Fruit fly (Drosophila melanogaster) whole organism, prepupa: ENCODE measurements around the gene CG1575.

Experiments used
- Blimp-1 ChIP-seq: fragments of 200-800 bp; sonication (Bioruptor generic); optimal IDR thresholded peaks from 3 replicates; lab custom pipeline; 2017; ENCODE audit warnings: missing biosample characterization, missing genetic modification characterization, mild to moderate bottlenecking, moderate library complexity, missing genetic modification reagents
- CG10669 ChIP-seq: fragments of 200-800 bp; sonication (Bioruptor generic); optimal IDR thresholded peaks from 3 replicates; lab custom pipeline; 2018; ENCODE audit warnings: missing biosample characterization, mild to moderate bottlenecking, missing genetic modification characterization, moderate library complexity
- CG11294 ChIP-seq: fragments of 200-800 bp; sonication (Bioruptor generic); IDR thresholded peaks from 2 replicates; pipeline ENCODE4 v1.3.6; 2022; ENCODE audit warnings: missing biosample characterization, missing genetic modification characterization
- CG11902 ChIP-seq: fragments of 200-800 bp; sonication (Bioruptor generic); optimal IDR thresholded peaks from 3 replicates; lab custom pipeline; 2016; ENCODE audit warnings: missing biosample characterization, missing genetic modification characterization
- CG1621 ChIP-seq: fragments of 200-800 bp; sonication (Bioruptor generic); optimal IDR thresholded peaks from 3 replicates; lab custom pipeline; 2018; ENCODE audit warnings: missing biosample characterization, mild to moderate bottlenecking, missing genetic modification characterization
- CG3032 ChIP-seq: fragments of 200-800 bp; optimal IDR thresholded peaks from 2 replicates; lab custom pipeline; 2019; ENCODE audit warnings: missing biosample characterization, mild to moderate bottlenecking, missing genetic modification characterization, moderate library complexity
- CG32006 ChIP-seq: fragments of 200-800 bp; sonication (Bioruptor generic); optimal IDR thresholded peaks from 3 replicates; lab custom pipeline; 2017; ENCODE audit warnings: missing biosample characterization, mild to moderate bottlenecking, missing genetic modification characterization
- CG3919 ChIP-seq: fragments of 200-800 bp; sonication (Bioruptor generic); optimal IDR thresholded peaks from 3 replicates; lab custom pipeline; 2016; ENCODE audit warnings: missing biosample characterization, missing genetic modification characterization
- CG6808 ChIP-seq: fragments of 200-800 bp; sonication (Bioruptor generic); optimal IDR thresholded peaks from 3 replicates; lab custom pipeline; 2017; ENCODE audit warnings: missing biosample characterization, missing genetic modification characterization, mild to moderate bottlenecking, moderate library complexity, missing genetic modification reagents
- CG7368 ChIP-seq: fragments of 200-800 bp; sonication (Bioruptor generic); optimal IDR thresholded peaks from 3 replicates; lab custom pipeline; 2016; ENCODE audit warnings: missing biosample characterization, missing genetic modification characterization
- CG9139 ChIP-seq: fragments of 200-800 bp; sonication (Bioruptor generic); optimal IDR thresholded peaks from 3 replicates; lab custom pipeline; 2017; ENCODE audit warnings: missing biosample characterization, mild to moderate bottlenecking, missing genetic modification characterization
- Eip78C ChIP-seq: fragments of 200-800 bp; sonication (Bioruptor generic); peaks from one replicate; lab custom pipeline; 2016; ENCODE audit warnings: missing biosample characterization, missing genetic modification characterization
- Eip93F ChIP-seq: fragments of 200-800 bp; sonication (Bioruptor generic); optimal IDR thresholded peaks from 2 replicates; lab custom pipeline; 2016; ENCODE audit warnings: missing biosample characterization, mild to moderate bottlenecking, missing genetic modification characterization
- Ets96B ChIP-seq: fragments of 200-800 bp; optimal IDR thresholded peaks from 2 replicates; lab custom pipeline; 2019; ENCODE audit warnings: missing biosample characterization, mild to moderate bottlenecking, missing genetic modification characterization, moderate library complexity
- Hr39 ChIP-seq: fragments of 200-800 bp; sonication (Bioruptor generic); optimal IDR thresholded peaks from 2 replicates; lab custom pipeline; 2016; ENCODE audit warnings: missing biosample characterization, missing genetic modification characterization
- Hr4 ChIP-seq: fragments of 200-800 bp; sonication (Bioruptor generic); optimal IDR thresholded peaks from 3 replicates; lab custom pipeline; 2016; ENCODE audit warnings: missing biosample characterization, missing genetic modification characterization
- Lpt ChIP-seq: fragments of 200-800 bp; sonication (Bioruptor generic); optimal IDR thresholded peaks from 3 replicates; lab custom pipeline; 2016; ENCODE audit warnings: missing biosample characterization, missing genetic modification characterization
- Met ChIP-seq: fragments of 200-800 bp; sonication (Bioruptor generic); optimal IDR thresholded peaks from 3 replicates; lab custom pipeline; 2016; ENCODE audit warnings: missing biosample characterization, missing genetic modification characterization
- Smox ChIP-seq: fragments of 200-800 bp; sonication (Bioruptor generic); optimal IDR thresholded peaks from 3 replicates; lab custom pipeline; 2016; ENCODE audit warnings: missing biosample characterization, missing genetic modification characterization
- Sox102F ChIP-seq: fragments of 200-800 bp; sonication (Bioruptor generic); optimal IDR thresholded peaks from 2 replicates; lab custom pipeline; 2016; ENCODE audit warnings: missing biosample characterization, mild to moderate bottlenecking, missing genetic modification characterization
- achi ChIP-seq: fragments of 200-800 bp; sonication (Bioruptor generic); optimal IDR thresholded peaks from 3 replicates; lab custom pipeline; 2016; ENCODE audit warnings: missing biosample characterization, missing genetic modification characterization
- dsx ChIP-seq: fragments of 200-800 bp; optimal IDR thresholded peaks from 3 replicates; lab custom pipeline; 2019; ENCODE audit warnings: missing biosample characterization, mild to moderate bottlenecking, missing genetic modification characterization, moderate library complexity; ENCODE audit not compliant: poor library complexity, severe bottlenecking
- esn ChIP-seq: fragments of 200-800 bp; sonication (Bioruptor generic); optimal IDR thresholded peaks from 2 replicates; lab custom pipeline; 2016; ENCODE audit warnings: missing biosample characterization, mild to moderate bottlenecking, missing genetic modification characterization, moderate library complexity
- lz ChIP-seq: fragments of 200-800 bp; sonication (Bioruptor generic); optimal IDR thresholded peaks from 3 replicates; lab custom pipeline; 2016; ENCODE audit warnings: missing biosample characterization, missing genetic modification characterization
- net ChIP-seq: fragments of 200-800 bp; sonication (Bioruptor generic); optimal IDR thresholded peaks from 3 replicates; lab custom pipeline; 2016; ENCODE audit warnings: missing biosample characterization, missing genetic modification characterization
- pdm3 ChIP-seq: fragments of 200-800 bp; sonication (Bioruptor generic); optimal IDR thresholded peaks from 3 replicates; lab custom pipeline; 2016; ENCODE audit warnings: missing biosample characterization, missing genetic modification characterization
- salr ChIP-seq, 2 experiments: fragments of 200-800 bp; sonication (Bioruptor generic); optimal IDR thresholded peaks; 3 replicates each; lab custom pipeline; 2016 to 2018; ENCODE audit warnings: missing biosample characterization in 2 of 2, missing genetic modification characterization in 2 of 2, mild to moderate bottlenecking in 1 of 2
- ss ChIP-seq, 2 experiments: fragments of 200-800 bp; sonication (Bioruptor generic); optimal IDR thresholded peaks; 2 replicates in 1 of 2; 3 replicates in 1 of 2; lab custom pipeline; 2017 to 2018; ENCODE audit warnings: mild to moderate bottlenecking in 2 of 2, missing biosample characterization in 2 of 2, missing genetic modification characterization in 2 of 2, moderate library complexity in 1 of 2
- svp ChIP-seq: fragments of 200-800 bp; sonication (Bioruptor generic); peaks from one replicate; lab custom pipeline; 2016; ENCODE audit warnings: missing biosample characterization, missing genetic modification characterization
- topi ChIP-seq: fragments of 200-800 bp; sonication (Bioruptor generic); optimal IDR thresholded peaks from 3 replicates; lab custom pipeline; 2016; ENCODE audit warnings: missing biosample characterization, missing genetic modification characterization
- vri ChIP-seq: fragments of 200-800 bp; sonication (Bioruptor generic); optimal IDR thresholded peaks from 3 replicates; lab custom pipeline; 2016; ENCODE audit warnings: missing biosample characterization, mild to moderate bottlenecking, missing genetic modification characterization

Gene CG1575

DNA sequence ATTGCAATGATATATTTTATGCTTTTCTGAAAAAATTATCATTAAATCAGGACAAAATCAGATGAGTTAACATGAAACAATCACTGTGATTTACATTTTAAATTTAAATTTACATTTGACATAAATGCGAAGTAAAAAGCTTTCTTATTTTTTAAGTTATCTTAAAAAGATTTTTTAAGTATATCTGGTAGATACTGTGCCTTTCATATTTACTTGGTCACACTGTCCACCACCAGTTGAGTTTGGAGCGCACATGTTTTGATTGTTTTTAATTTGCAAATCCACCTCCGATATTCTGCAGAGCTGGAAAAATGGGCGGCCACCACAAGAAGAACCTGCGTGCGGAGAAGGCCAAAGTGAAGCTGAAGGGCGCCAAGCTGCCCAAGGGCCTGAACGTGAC is at the start of gene CG1575:
CG1575 (plus strand) TSS at position 200 of the 400 bp plus-strand sequence.
- TF ChIP-seq CG32006 (GFP tag; lab: Kevin White, UChicago), result no peak
- no peak for TF ChIP-seq CG7368 (GFP tag; lab: Kevin White, UChicago)
- TF ChIP-seq ss (GFP tag; optimal IDR thresholded peaks at IDR 0.05; lab: Kevin White, UChicago), result no peak
- TF ChIP-seq CG3919 (GFP tag; lab: Kevin White, UChicago), result no peak
- TF ChIP-seq topi (GFP tag; lab: Kevin White, UChicago), result no peak
- no peak for TF ChIP-seq CG10669 (GFP tag; lab: Kevin White, UChicago)
- no peak for TF ChIP-seq esn (GFP tag; lab: Kevin White, UChicago)
- TF ChIP-seq CG3032, result no peak

DNA sequence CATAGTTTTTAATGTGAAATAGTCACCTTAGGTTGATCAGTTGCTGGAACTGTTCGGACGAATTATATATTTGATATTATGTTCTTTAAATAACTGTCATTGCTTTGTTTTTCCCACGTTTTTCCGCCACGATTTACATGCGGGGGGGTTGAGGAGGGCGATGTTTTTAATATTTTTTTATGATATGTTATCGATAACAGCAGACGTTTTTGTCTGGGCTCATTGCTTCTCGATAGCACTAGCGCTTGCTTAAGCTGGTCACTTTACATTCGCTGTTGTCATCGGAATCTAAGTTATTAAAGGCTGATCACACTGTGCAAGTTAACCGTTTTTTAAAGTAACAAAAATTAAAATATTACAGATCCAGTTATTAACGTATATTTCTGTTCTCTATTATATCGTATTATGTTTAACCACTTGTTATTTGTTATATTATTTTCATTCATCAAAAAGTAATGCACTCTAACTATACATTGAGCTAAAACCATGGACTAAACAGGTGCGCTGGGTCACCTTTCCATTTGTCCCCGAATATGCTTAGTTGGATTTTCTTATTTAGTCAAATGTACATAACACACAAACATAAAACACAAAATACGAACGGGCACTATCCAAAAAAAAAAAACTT is 41.4 kb upstream of the CG1575 start, which contains the start of the genes Upf2 and CG1571:
Upf2 (minus strand) TSS at position 167 of the 628 bp plus-strand sequence.
CG1571 (plus strand) TSS at position 578 of the 628 bp plus-strand sequence.
- no peak for TF ChIP-seq Met (GFP tag; lab: Kevin White, UChicago)
- TF ChIP-seq Eip78C (GFP tag; lab: Kevin White, UChicago), result no peak
- no peak for TF ChIP-seq CG11294
- TF ChIP-seq achi (GFP tag; lab: Kevin White, UChicago), result no peak
- no peak for TF ChIP-seq CG11902
- TF ChIP-seq Hr4 (GFP tag; lab: Kevin White, UChicago), result no peak
- TF ChIP-seq CG6808 (GFP tag; lab: Kevin White, UChicago), result no peak
- TF ChIP-seq Ets96B (tag; lab: Kevin White, UChicago), result no peak
- no peak for TF ChIP-seq lz (GFP tag; lab: Kevin White, UChicago)
- TF ChIP-seq Sox102F (GFP tag; lab: Kevin White, UChicago), result no peak
- no peak for TF ChIP-seq Blimp-1 (GFP tag; lab: Kevin White, UChicago)
- no peak for TF ChIP-seq topi (GFP tag; lab: Kevin White, UChicago)
- TF ChIP-seq dsx (GFP tag; lab: Kevin White, UChicago), result no peak
- TF ChIP-seq svp (GFP tag; lab: Kevin White, UChicago), result no peak
- TF ChIP-seq Eip93F (GFP tag; lab: Kevin White, UChicago), result no peak
- TF ChIP-seq salr (GFP tag; optimal IDR thresholded peaks at IDR 0.05; lab: Kevin White, UChicago), result no peak
- no peak for TF ChIP-seq pdm3 (GFP tag; lab: Kevin White, UChicago)
- no peak for TF ChIP-seq CG1621 (tag; lab: Kevin White, UChicago)
- TF ChIP-seq vri (GFP tag; lab: Kevin White, UChicago), result no peak

DNA sequence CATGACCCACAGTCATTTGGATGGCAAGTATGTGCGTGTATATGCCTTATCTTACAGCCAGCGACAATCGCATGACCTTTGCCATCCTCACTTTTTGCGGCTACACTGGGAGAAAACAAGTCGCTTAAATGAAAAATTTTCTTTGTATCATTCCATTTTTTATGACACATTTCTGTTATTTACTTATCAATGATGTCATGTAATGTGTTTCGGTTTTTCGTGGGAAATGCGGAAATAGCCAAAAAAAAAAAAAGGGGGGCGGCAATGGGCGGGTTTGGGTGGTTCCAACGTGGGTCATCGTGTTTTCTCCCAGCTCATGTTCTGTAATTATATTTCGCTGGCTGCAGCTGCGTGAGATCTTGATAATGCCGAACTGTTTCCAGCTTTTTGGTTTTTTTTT is 36.6 kb upstream of the CG1575 start:
- TF ChIP-seq esn (GFP tag; lab: Kevin White, UChicago) (peak; percentile 6), topi (GFP tag; lab: Kevin White, UChicago) (no peak), svp (GFP tag; lab: Kevin White, UChicago) (peak; percentile 99)

DNA sequence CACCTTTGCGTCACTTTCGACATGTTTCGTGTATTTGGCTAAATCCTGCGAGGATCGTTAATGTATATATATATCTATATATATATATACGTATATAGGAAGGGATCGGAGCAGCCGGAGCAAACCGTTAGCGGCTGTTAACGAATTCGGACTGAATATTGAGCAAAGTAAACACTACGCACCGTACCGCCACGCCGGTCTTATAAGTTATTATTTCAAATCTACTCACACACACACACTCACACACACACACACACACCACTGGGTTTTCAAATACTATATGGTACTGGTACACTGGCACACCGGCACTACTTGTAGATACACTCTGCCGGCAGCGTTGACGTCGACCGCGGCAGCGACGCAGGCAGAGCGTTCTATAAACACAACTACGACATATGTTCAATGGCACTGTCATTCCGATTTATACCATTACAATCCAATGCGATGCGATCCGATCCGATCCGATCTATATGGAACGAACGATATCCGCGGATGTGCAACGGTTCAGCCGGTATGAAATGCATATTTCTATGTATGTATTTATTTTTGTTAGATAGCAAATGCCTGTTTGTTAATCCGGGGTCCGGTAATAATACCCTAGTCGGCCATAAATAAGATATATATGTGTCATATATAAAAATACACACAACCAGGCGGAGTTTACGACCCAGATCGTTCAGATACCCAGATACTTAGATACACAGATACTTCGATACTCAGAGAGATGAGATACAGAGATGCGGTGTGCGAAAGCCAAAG is 35.2 kb upstream of the CG1575 start, which contains the start of gene Ldsdh1:
Ldsdh1 (minus strand) TSS at position 179 of the 759 bp plus-strand sequence.
- TF ChIP-seq svp (GFP tag; lab: Kevin White, UChicago), result peak; percentile 28
- no peak for TF ChIP-seq dsx (GFP tag; lab: Kevin White, UChicago)
- TF ChIP-seq Eip78C (GFP tag; lab: Kevin White, UChicago), result peak; percentile 1

DNA sequence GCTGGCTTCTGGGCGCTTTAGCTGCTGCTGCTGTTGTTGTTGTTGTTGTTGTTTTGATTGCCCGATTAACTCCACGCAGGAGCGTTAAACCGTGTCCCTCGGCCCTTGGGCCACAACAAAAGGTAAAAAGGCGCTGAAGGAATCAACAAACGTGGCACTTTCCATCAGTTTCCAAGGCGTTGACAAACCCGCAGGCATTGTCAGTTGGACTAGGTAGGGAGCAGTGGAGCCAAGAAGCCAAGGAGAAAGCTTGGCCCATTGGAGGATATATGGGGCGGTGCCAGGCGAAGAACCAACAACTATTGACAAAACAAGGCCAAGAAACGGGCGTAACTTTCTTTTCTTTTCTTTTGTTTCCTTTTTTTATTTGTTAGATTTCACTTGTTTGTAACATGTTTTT is 29.7 kb upstream of the CG1575 start, which contains the start of gene CG2256:
CG2256 (minus strand) TSS at position 101 of the 400 bp plus-strand sequence.
- TF ChIP-seq Sox102F (GFP tag; lab: Kevin White, UChicago) (no peak), Smox (GFP tag; lab: Kevin White, UChicago) (no peak), Lpt (GFP tag; lab: Kevin White, UChicago) (no peak), net (GFP tag; lab: Kevin White, UChicago) (no peak), Hr39 (GFP tag; lab: Kevin White, UChicago) (no peak), CG9139 (no peak)
